Worm (Caenorhabditis elegans): ENCODE measurements around the gene tam-1.

ce11 chrV:4977539-4977938, 14.6 kb upstream of the tam-1 start:
- TF ChIP-seq ets-5 (GFP tag; IDR thresholded peaks at IDR 0.05) (no peak), nhr-28 (tag; optimal IDR thresholded peaks at IDR 0.05) (no peak)

Data from whole organism, L1 larva.